Worm (Caenorhabditis elegans) whole organism, L3 larva: ENCODE results near the gene glt-5.

ENCODE experiments used
- R02D3.7 ChIP-seq: fragments of 150-350 bp; optimal IDR thresholded peaks from 2 replicates; lab custom pipeline; 2014; ENCODE audit warnings: missing biosample characterization, missing genetic modification characterization
- ZK546.5 ChIP-seq: sonication (generic microtip); optimal IDR thresholded peaks from 2 replicates; lab custom pipeline; 2017; ENCODE audit warnings: missing biosample characterization, missing genetic modification characterization
- aly-2 ChIP-seq: fragments of 150-350 bp; optimal IDR thresholded peaks from 2 replicates; lab custom pipeline; 2014; ENCODE audit warnings: missing biosample characterization, missing genetic modification characterization
- ceh-28 ChIP-seq: fragments of 150-350 bp; optimal IDR thresholded peaks from 2 replicates; lab custom pipeline; 2014; ENCODE audit warnings: missing biosample characterization, missing genetic modification reagents, missing genetic modification characterization
- ceh-82 ChIP-seq: fragments of 150-350 bp; optimal IDR thresholded peaks from 2 replicates; lab custom pipeline; 2014; ENCODE audit warnings: missing biosample characterization, missing genetic modification characterization
- egl-5 ChIP-seq: fragments of 150-350 bp; optimal IDR thresholded peaks from 2 replicates; lab custom pipeline; 2017; ENCODE audit warnings: missing biosample characterization, missing genetic modification reagents, missing genetic modification characterization, inconsistent platforms
- elt-1 ChIP-seq: fragments of 150-350 bp; optimal IDR thresholded peaks from 2 replicates; lab custom pipeline; 2014; ENCODE audit warnings: missing biosample characterization, missing genetic modification characterization
- elt-2 ChIP-seq: sonication (generic microtip); optimal IDR thresholded peaks from 2 replicates; lab custom pipeline; 2016; ENCODE audit warnings: missing genetic modification reagents, mild to moderate bottlenecking, missing genetic modification characterization, missing compliant biosample characterization
- elt-3 ChIP-seq, 3 experiments: fragments of 150-350 bp in 1 of 3; sonication (generic microtip) in 2 of 3; optimal IDR thresholded peaks; 2 replicates in 2 of 3; 4 replicates in 1 of 3; lab custom pipeline; 2014 to 2017; ENCODE audit warnings: missing biosample characterization in 3 of 3, missing genetic modification characterization in 3 of 3
- eor-1 ChIP-seq, 2 experiments: fragments of 150-350 bp; optimal IDR thresholded peaks; 2 replicates each; lab custom pipeline; 2014 to 2018; ENCODE audit warnings: missing biosample characterization in 2 of 2, missing genetic modification characterization in 2 of 2
- fkh-10 ChIP-seq: sonication (generic microtip); optimal IDR thresholded peaks from 2 replicates; lab custom pipeline; 2017; ENCODE audit warnings: missing biosample characterization, missing genetic modification reagents, missing genetic modification characterization
- fkh-2 ChIP-seq: fragments of 150-350 bp; optimal IDR thresholded peaks from 2 replicates; lab custom pipeline; 2014; ENCODE audit warnings: missing biosample characterization, missing genetic modification reagents, missing genetic modification characterization
- hmg-11 ChIP-seq: sonication (generic microtip); optimal IDR thresholded peaks from 2 replicates; lab custom pipeline; 2016; ENCODE audit warnings: missing genetic modification characterization, missing compliant biosample characterization
- jun-1 ChIP-seq: fragments of 150-350 bp; optimal IDR thresholded peaks from 2 replicates; lab custom pipeline; 2014; ENCODE audit warnings: missing biosample characterization, missing genetic modification reagents, missing genetic modification characterization
- lin-15B ChIP-seq: fragments of 150-350 bp; optimal IDR thresholded peaks from 2 replicates; lab custom pipeline; 2014; ENCODE audit warnings: missing biosample characterization, missing genetic modification characterization
- lin-39 ChIP-seq: fragments of 150-350 bp; optimal IDR thresholded peaks from 2 replicates; lab custom pipeline; 2018; ENCODE audit warnings: missing biosample characterization, missing genetic modification reagents, missing genetic modification characterization
- mdl-1 ChIP-seq: fragments of 150-350 bp; optimal IDR thresholded peaks from 2 replicates; lab custom pipeline; 2014; ENCODE audit warnings: missing biosample characterization, missing genetic modification characterization
- mml-1 ChIP-seq: fragments of 150-350 bp; sonication (generic microtip); optimal IDR thresholded peaks from 3 replicates; lab custom pipeline; 2014; ENCODE audit warnings: missing biosample characterization, missing genetic modification characterization
- nfya-1 ChIP-seq: sonication (generic microtip); optimal IDR thresholded peaks from 2 replicates; lab custom pipeline; 2017; ENCODE audit warnings: missing genetic modification characterization, mild to moderate bottlenecking, missing compliant biosample characterization, antibody characterized with exemption, moderate library complexity; ENCODE audit not compliant: insufficient read depth
- nhr-11 ChIP-seq: fragments of 150-350 bp; optimal IDR thresholded peaks from 2 replicates; lab custom pipeline; 2014; ENCODE audit warnings: missing biosample characterization, missing genetic modification characterization
- nhr-12 ChIP-seq: fragments of 150-350 bp; optimal IDR thresholded peaks from 2 replicates; lab custom pipeline; 2014; ENCODE audit warnings: missing biosample characterization, missing genetic modification characterization
- nhr-23 ChIP-seq: fragments of 150-350 bp; optimal IDR thresholded peaks from 2 replicates; lab custom pipeline; 2014; ENCODE audit warnings: missing biosample characterization, missing genetic modification reagents, missing genetic modification characterization
- nhr-25 ChIP-seq: sonication (generic microtip); optimal IDR thresholded peaks from 2 replicates; lab custom pipeline; 2017; ENCODE audit warnings: missing biosample characterization, missing genetic modification characterization
- nhr-28 ChIP-seq: fragments of 150-350 bp; optimal IDR thresholded peaks from 2 replicates; lab custom pipeline; 2014; ENCODE audit warnings: missing biosample characterization, missing genetic modification characterization
- nhr-43 ChIP-seq: sonication (generic microtip); optimal IDR thresholded peaks from 2 replicates; lab custom pipeline; 2016; ENCODE audit warnings: mild to moderate bottlenecking, missing genetic modification characterization, missing compliant biosample characterization; ENCODE audit not compliant: poor library complexity, severe bottlenecking
- nhr-67 ChIP-seq: fragments of 150-350 bp; optimal IDR thresholded peaks from 2 replicates; lab custom pipeline; 2014; ENCODE audit warnings: missing biosample characterization, missing genetic modification characterization
- nhr-76 ChIP-seq: fragments of 150-350 bp; sonication (generic microtip); optimal IDR thresholded peaks from 5 replicates; lab custom pipeline; 2014; ENCODE audit warnings: missing biosample characterization, missing genetic modification characterization
- nhr-77 ChIP-seq: fragments of 150-350 bp; optimal IDR thresholded peaks from 2 replicates; lab custom pipeline; 2014; ENCODE audit warnings: missing biosample characterization, missing genetic modification characterization
- pha-4 ChIP-seq: fragments of 150-350 bp; optimal IDR thresholded peaks from 2 replicates; lab custom pipeline; 2014; ENCODE audit warnings: missing biosample characterization, missing genetic modification reagents, missing genetic modification characterization
- sea-2 ChIP-seq: fragments of 150-350 bp; sonication (generic microtip); optimal IDR thresholded peaks from 4 replicates; lab custom pipeline; 2014; ENCODE audit warnings: missing biosample characterization, missing genetic modification reagents, missing genetic modification characterization
- skn-1 ChIP-seq: fragments of 150-350 bp; optimal IDR thresholded peaks from 2 replicates; lab custom pipeline; 2014; ENCODE audit warnings: missing biosample characterization, missing genetic modification characterization
- tbx-2 ChIP-seq: sonication (generic microtip); optimal IDR thresholded peaks from 2 replicates; lab custom pipeline; 2016; ENCODE audit warnings: mild to moderate bottlenecking, missing genetic modification characterization, missing compliant biosample characterization
- unc-62 ChIP-seq: fragments of 150-350 bp; sonication (generic microtip); optimal IDR thresholded peaks from 4 replicates; lab custom pipeline; 2014; ENCODE audit warnings: missing biosample characterization, missing genetic modification reagents, missing genetic modification characterization
- zag-1 ChIP-seq: fragments of 150-350 bp; optimal IDR thresholded peaks from 2 replicates; lab custom pipeline; 2014; ENCODE audit warnings: missing biosample characterization, missing genetic modification characterization
- ztf-11 ChIP-seq: fragments of 150-350 bp; optimal IDR thresholded peaks from 2 replicates; lab custom pipeline; 2014; ENCODE audit warnings: missing biosample characterization, missing genetic modification characterization
- ztf-4 ChIP-seq: fragments of 150-350 bp; optimal IDR thresholded peaks from 2 replicates; lab custom pipeline; 2014; ENCODE audit warnings: missing biosample characterization, missing genetic modification characterization

Gene glt-5

ce11 chrII:9671308-9671707 lies 37.4 kb downstream of the glt-5 start, which contains the start of gene ZK1320.7:
Gene ZK1320.7, plus strand, starts transcription at chrII:9671608.
- TF ChIP-seq ztf-4 (tag; lab: Kevin White, UChicago) (no peak), egl-5 (no peak), pha-4 (tag; lab: Kevin White, UChicago) (no peak), nhr-12 (tag; lab: Kevin White, UChicago) (no peak), lin-15B (no peak), ceh-82 (tag; lab: Kevin White, UChicago) (no peak), zag-1 (tag; lab: Kevin White, UChicago) (no peak), jun-1 (tag; lab: Kevin White, UChicago) (no peak), nhr-28 (tag; lab: Kevin White, UChicago) (no peak), fkh-10 (GFP tag; lab: Kevin White, UChicago) (no peak), elt-3 (tag; optimal IDR thresholded peaks at IDR 0.05; lab: Kevin White, UChicago) (no peak), nhr-11 (no peak)
- TF ChIP-seq, all 47 proteins: peak for 0

DNA sequence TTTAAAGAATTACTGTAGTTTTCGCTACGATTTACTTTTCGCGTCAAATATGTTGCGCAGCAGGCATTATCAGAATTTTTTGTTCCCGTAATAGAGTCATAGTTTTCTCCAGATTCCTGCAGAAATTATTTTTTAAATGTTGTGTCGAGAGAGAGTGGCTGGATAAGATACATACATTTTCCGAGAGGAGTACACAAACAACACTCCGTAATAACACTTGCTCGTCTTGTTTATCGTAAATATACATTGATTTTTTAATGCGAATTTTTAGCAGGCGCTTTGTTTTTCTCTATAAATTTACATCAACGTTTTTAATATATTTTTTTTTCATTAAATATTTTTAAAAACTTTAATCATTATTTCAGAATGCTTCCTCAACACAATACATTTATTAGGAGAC lies 39.7 kb downstream of the glt-5 start, which contains the start of gene taf-8:
Gene taf-8 (plus strand): TSS at position 360 of the 400 bp plus-strand sequence.
- TF ChIP-seq lin-15B = peak; percentile 47
- TF ChIP-seq ZK546.5 = no peak
- TF ChIP-seq tbx-2 (tag; lab: Kevin White, UChicago) = no peak
- TF ChIP-seq aly-2 = no peak
- no peak for TF ChIP-seq fkh-10 (GFP tag; lab: Kevin White, UChicago)
- no peak for TF ChIP-seq jun-1 (tag; lab: Kevin White, UChicago)
- TF ChIP-seq eor-1 (tag; optimal IDR thresholded peaks at IDR 0.05; lab: Kevin White, UChicago) = no peak
- no peak for TF ChIP-seq nhr-11
- peak; percentile 84 for TF ChIP-seq pha-4 (tag; lab: Kevin White, UChicago)
- TF ChIP-seq nhr-25 (tag; lab: Kevin White, UChicago) = peak; percentile 6
- TF ChIP-seq R02D3.7 = peak; percentile 92
- TF ChIP-seq hmg-11 (tag; lab: Kevin White, UChicago) = peak; percentile 55
- TF ChIP-seq skn-1 (tag; lab: Kevin White, UChicago) = no peak
- no peak for TF ChIP-seq ztf-11
- no peak for TF ChIP-seq ztf-4 (tag; lab: Kevin White, UChicago)
- TF ChIP-seq elt-2 = peak; percentile 12
- TF ChIP-seq nhr-77 (tag; lab: Kevin White, UChicago) = no peak
- TF ChIP-seq nhr-76 = no peak
- no peak for TF ChIP-seq ceh-28
- TF ChIP-seq nhr-23 (tag; lab: Kevin White, UChicago) = peak; percentile 57
- TF ChIP-seq sea-2 = no peak
- no peak for TF ChIP-seq nfya-1 (tag; lab: Kevin White, UChicago)
- no peak for TF ChIP-seq elt-1 (tag; lab: Kevin White, UChicago)
- TF ChIP-seq nhr-43 = no peak
- TF ChIP-seq nhr-28 (tag; lab: Kevin White, UChicago) = no peak
- TF ChIP-seq lin-39 (tag; lab: Kevin White, UChicago) = peak; percentile 7
- TF ChIP-seq fkh-2 (tag; lab: Kevin White, UChicago) = no peak
- TF ChIP-seq ceh-82 (tag; lab: Kevin White, UChicago) = no peak
- TF ChIP-seq, all 47 proteins: peak for 8

- TF ChIP-seq nfya-1 (tag; lab: Kevin White, UChicago) = peak; percentile 34
- no peak for TF ChIP-seq mdl-1 (tag; lab: Kevin White, UChicago)
- TF ChIP-seq pha-4 (tag; lab: Kevin White, UChicago) = peak; percentile 19
- no peak for TF ChIP-seq skn-1 (tag; lab: Kevin White, UChicago)
These were observed 41.3 kb downstream of the glt-5 start, which contains the start of gene ZK1320.11 for ce11 chrII:9667382-9667781. Gene ZK1320.11, plus strand, starts transcription at chrII:9667624.

- TF ChIP-seq nhr-23 (tag; lab: Kevin White, UChicago) (no peak), nhr-25 (tag; lab: Kevin White, UChicago) (no peak), nhr-67 (tag; lab: Kevin White, UChicago) (no peak), lin-39 (tag; lab: Kevin White, UChicago) (no peak), nhr-43 (no peak), egl-5 (no peak), nhr-77 (tag; lab: Kevin White, UChicago) (no peak), unc-62 (GFP tag; lab: Kevin White, UChicago) (no peak), zag-1 (tag; lab: Kevin White, UChicago) (no peak), lin-15B (no peak), skn-1 (tag; lab: Kevin White, UChicago) (no peak), ceh-82 (tag; lab: Kevin White, UChicago) (no peak), jun-1 (tag; lab: Kevin White, UChicago) (no peak), sea-2 (no peak), nfya-1 (tag; lab: Kevin White, UChicago) (no peak), mml-1 (no peak), pha-4 (tag; lab: Kevin White, UChicago) (no peak)
- TF ChIP-seq, all 47 proteins: peak for 0
These were observed 43.1 kb downstream of the glt-5 start, which contains the start of gene ZK1320.5 for ce11 chrII:9665577-9665976. Gene ZK1320.5, minus strand, starts transcription at chrII:9665677.
